Worm (Caenorhabditis elegans) whole organism, L4/young adult: ENCODE results near the gene sql-1.

Experiments
- W03F9.2 ChIP-seq: fragments of 150-350 bp; optimal IDR thresholded peaks from 2 replicates; lab custom pipeline; 2014; ENCODE audit warnings: missing biosample characterization, missing genetic modification characterization
- him-1 ChIP-seq: sonication (generic microtip); optimal IDR thresholded peaks from 2 replicates; lab custom pipeline; 2016; ENCODE audit warnings: missing genotype, missing genetic modification reagents, missing genetic modification characterization, missing compliant biosample characterization

ce11 chrIII:12568036-12568649 lies 68.8 kb downstream of the sql-1 start:
- TF ChIP-seq him-1 (no peak), W03F9.2 (tag; lab: Kevin White, UChicago) (no peak)
